Worm (Caenorhabditis elegans): Measurements from ENCODE around the gene haf-3.

Gene haf-3

DNA sequence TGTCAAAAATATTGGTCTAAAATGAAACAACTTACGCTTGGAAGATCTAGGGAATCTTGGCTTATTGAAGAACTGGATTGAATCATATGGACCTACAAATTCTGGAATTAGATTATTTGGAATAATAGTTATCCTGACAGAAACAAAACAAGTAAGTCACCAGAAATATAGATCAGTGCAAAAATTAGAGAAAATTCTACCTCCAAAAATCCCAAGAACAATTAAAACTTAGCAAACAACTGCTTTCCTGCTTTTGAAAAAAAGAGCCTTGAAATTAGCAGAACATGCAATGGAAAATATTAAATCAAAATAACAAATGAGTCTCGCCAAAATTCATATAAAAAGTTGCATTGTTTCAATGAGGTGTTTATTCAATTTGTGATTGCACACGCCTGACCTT is 7.2 kb upstream of the haf-3 start, which contains the start of gene nhr-60:
Gene nhr-60, minus strand, starts transcription at position 101 of the 400 bp plus-strand sequence.
- TF ChIP-seq nhr-232 (tag; optimal IDR thresholded peaks at IDR 0.05), result no peak

DNA sequence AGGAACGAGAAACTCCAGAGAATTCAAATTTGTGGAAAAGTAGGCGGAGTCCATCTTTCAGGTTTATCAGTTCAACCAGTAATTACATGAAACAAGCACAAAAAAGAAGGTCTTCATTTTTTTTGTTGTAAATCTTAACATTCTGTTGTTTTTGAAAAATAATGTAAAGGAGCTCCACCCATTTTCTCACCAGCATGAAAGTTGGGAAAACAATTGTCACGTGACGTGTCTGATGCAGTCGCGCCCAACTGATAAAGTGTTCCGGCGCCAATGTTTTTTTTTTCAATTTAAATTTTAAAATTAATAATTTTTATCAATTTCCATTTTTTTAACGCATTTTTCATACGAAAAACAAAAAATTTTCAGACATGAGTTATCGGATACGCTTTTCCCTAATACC is 3.1 kb upstream of the haf-3 start, which contains the start of gene F57A10.4:
Gene F57A10.4, plus strand, starts transcription at position 367 of the 400 bp plus-strand sequence.
- TF ChIP-seq elt-2 (tag; optimal IDR thresholded peaks at IDR 0.05) (no peak), pros-1 (tag; optimal IDR thresholded peaks at IDR 0.05) (no peak), ceh-34 (tag; optimal IDR thresholded peaks at IDR 0.05) (no peak), elt-4 (tag; optimal IDR thresholded peaks at IDR 0.05) (no peak), K09A11.1 (tag; optimal IDR thresholded peaks at IDR 0.05; ENCODE audit: insufficient read depth) (no peak), unc-55 (GFP tag; optimal IDR thresholded peaks at IDR 0.05) (no peak), pat-9 (tag; optimal IDR thresholded peaks at IDR 0.05) (no peak), nfya-1 (tag; optimal IDR thresholded peaks at IDR 0.05) (no peak), pag-3 (tag; optimal IDR thresholded peaks at IDR 0.05; ENCODE audit: borderline replicate concordance) (no peak), madf-2 (tag; optimal IDR thresholded peaks at IDR 0.05) (no peak)

DNA sequence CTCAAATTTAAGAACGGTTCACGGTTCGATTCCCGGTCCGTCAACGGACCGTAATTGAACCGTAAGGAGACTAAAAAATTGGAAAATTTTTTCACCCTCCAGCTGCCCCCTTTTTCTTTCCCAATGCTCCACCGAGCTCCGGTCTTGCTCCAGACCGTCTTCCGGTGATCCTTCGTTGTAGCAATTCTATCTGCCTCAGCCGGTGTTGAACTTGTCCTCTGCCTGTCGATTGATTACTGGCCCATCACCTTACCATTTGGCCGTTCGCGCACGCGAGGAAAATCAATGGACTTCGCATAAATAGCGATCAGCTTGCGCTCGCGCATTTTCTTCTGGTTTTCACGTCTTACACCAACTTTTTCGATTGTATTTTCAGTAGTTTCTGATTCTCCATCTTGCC is 1.4 kb upstream of the haf-3 start:
- TF ChIP-seq ceh-45 (GFP tag; IDR thresholded peaks at IDR 0.05), result 0 out of 2 replicates have a peak, but pooled peaks have one; percentile 37

DNA sequence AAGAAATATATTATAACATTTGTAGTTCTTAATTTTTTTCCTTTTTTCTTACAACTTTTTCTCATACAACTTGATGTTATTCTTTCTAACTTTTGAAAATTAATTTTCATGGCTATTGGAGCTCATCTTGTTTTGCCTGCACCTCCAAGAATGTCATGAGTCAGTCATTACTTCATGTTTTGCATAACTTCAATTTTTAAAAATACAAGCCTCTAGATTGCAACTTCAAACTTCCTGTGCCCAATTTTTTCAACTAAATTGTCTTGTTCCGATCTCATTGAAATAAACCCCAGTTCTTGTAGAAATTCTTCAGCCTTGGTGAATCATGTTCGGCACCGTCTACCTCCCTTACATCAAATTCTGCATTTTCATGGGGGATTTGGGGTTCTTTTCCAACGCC is 7.5 kb downstream of the haf-3 start, which contains the start of gene str-9:
Gene str-9, plus strand, starts transcription at position 301 of the 400 bp plus-strand sequence.
- no peak for TF ChIP-seq hlh-8 (tag; optimal IDR thresholded peaks at IDR 0.05)
- no peak for TF ChIP-seq eyg-1 (tag; optimal IDR thresholded peaks at IDR 0.05)
- TF ChIP-seq ceh-2 (tag; optimal IDR thresholded peaks at IDR 0.05), result no peak
- no peak for TF ChIP-seq ztf-16 (tag; optimal IDR thresholded peaks at IDR 0.05)
- TF ChIP-seq pha-2 (tag; optimal IDR thresholded peaks at IDR 0.05), result no peak
- no peak for TF ChIP-seq madf-2 (tag; optimal IDR thresholded peaks at IDR 0.05)
- TF ChIP-seq hlh-13 (GFP tag; optimal IDR thresholded peaks at IDR 0.05), result no peak
- no peak for TF ChIP-seq mec-3 (tag; optimal IDR thresholded peaks at IDR 0.05; ENCODE audit: borderline replicate concordance)
- no peak for TF ChIP-seq ceh-30 (tag; optimal IDR thresholded peaks at IDR 0.05)
- no peak for TF ChIP-seq nfya-1 (tag; optimal IDR thresholded peaks at IDR 0.05)
- TF ChIP-seq unc-86 (tag; optimal IDR thresholded peaks at IDR 0.05), result no peak
- no peak for TF ChIP-seq npax-4 (tag; optimal IDR thresholded peaks at IDR 0.05)

DNA sequence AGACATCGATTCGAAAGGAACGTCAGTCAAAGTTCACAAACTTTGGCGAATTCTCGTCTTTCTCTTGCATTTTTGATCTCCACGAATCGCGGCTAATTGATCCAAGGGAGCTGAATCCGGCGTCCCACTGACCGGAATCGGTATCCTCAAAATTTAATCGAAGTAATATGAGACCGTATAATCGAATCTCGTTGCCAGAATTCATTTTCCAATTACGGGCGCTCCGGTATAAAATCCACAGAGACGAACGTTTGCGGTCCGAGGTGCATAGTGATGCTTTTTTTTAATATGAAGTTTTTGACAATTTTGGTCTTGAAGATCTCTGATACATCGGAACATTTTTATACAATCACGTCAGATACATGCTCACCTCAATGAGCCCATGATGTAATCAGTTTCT is 8.3 kb downstream of the haf-3 start:
- TF ChIP-seq unc-55 (GFP tag; optimal IDR thresholded peaks at IDR 0.05) (no peak), hlh-8 (tag; optimal IDR thresholded peaks at IDR 0.05) (no peak), hlh-15 (tag; optimal IDR thresholded peaks at IDR 0.05) (no peak), ceh-9 (tag; optimal IDR thresholded peaks at IDR 0.05) (no peak), ceh-30 (tag; optimal IDR thresholded peaks at IDR 0.05) (no peak), fax-1 (tag; optimal IDR thresholded peaks at IDR 0.05) (no peak), Y22D7AL.16 (tag; optimal IDR thresholded peaks at IDR 0.05) (no peak), syd-9 (tag; optimal IDR thresholded peaks at IDR 0.05) (no peak), madf-2 (tag; optimal IDR thresholded peaks at IDR 0.05) (no peak), unc-3 (GFP tag; conservative IDR thresholded peaks at IDR 0.05) (no peak), unc-3 (tag; optimal IDR thresholded peaks at IDR 0.05) (no peak), ceh-19 (GFP tag; optimal IDR thresholded peaks at IDR 0.05) (no peak), ceh-14 (tag; optimal IDR thresholded peaks at IDR 0.05) (no peak), ref-2 (tag; optimal IDR thresholded peaks at IDR 0.05) (no peak), ceh-31 (tag; optimal IDR thresholded peaks at IDR 0.05) (no peak), sox-2 (GFP tag; IDR thresholded peaks at IDR 0.05) (no peak), ceh-24 (tag; optimal IDR thresholded peaks at IDR 0.05) (no peak), mec-3 (tag; optimal IDR thresholded peaks at IDR 0.05; ENCODE audit: borderline replicate concordance) (no peak), pag-3 (tag; optimal IDR thresholded peaks at IDR 0.05; ENCODE audit: borderline replicate concordance) (no peak), T23F11.4 (GFP tag; optimal IDR thresholded peaks at IDR 0.05) (no peak)

Measured in whole organism, late embryonic.